Worm (Caenorhabditis elegans): ENCODE measurements around the gene lin-46.

DNA sequence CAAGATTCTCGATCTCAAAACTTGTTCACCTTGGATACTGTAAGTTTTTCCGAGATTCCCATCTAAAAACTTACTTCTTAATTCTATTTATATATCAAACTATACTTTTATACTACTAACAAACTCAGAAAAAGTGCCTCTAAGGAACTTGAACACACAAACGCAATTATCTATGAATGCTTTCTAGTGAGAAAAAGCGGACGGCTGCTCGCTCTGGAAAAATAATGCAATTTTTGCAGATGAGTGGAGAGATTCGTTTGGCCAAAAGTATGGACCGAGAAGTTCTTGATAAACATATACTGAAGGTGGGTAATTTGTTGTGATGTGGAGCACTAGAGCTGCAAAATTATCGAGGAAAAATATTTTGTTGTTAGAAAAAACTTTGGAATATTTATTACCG lies 51.4 kb downstream of the lin-46 start:
- TF ChIP-seq ceh-91 (GFP tag; IDR thresholded peaks at IDR 0.05): no peak
- no peak for TF ChIP-seq ama-1 (optimal IDR thresholded peaks at IDR 0.05)
- TF ChIP-seq ama-1 (GFP tag; optimal IDR thresholded peaks at IDR 0.05): no peak
- TF ChIP-seq unc-62 (GFP tag; optimal IDR thresholded peaks at IDR 0.05): no peak
- TF ChIP-seq rec-8 (tag; optimal IDR thresholded peaks at IDR 0.05): no peak
- no peak for TF ChIP-seq D2030.7 (GFP tag; IDR thresholded peaks at IDR 0.05)
- TF ChIP-seq nhr-90 (tag; optimal IDR thresholded peaks at IDR 0.05): no peak
- no peak for TF ChIP-seq dpff-1 (tag; optimal IDR thresholded peaks at IDR 0.05)
- no peak for TF ChIP-seq snpc-3.4 (tag; optimal IDR thresholded peaks at IDR 0.05)
